Worm (Caenorhabditis elegans) whole organism, young adult: ENCODE data around the gene clec-193.

ENCODE experiments used
- B0019.2 ChIP-seq: fragments of 200-800 bp; sonication (Bioruptor generic); conservative IDR thresholded peaks from 2 replicates; pipeline ENCODE4 v1.3.6; 2022; ENCODE audit warnings: missing genetic modification reagents, missing genetic modification characterization, missing compliant biosample characterization
- B0035.1 ChIP-seq: sonication (generic microtip); optimal IDR thresholded peaks from 2 replicates; lab custom pipeline; 2016; ENCODE audit warnings: missing genetic modification characterization, mild to moderate bottlenecking, missing compliant biosample characterization, missing genotype, missing genetic modification reagents
- C17E4.6 ChIP-seq: fragments of 200-800 bp; sonication (Bioruptor generic); IDR thresholded peaks from 2 replicates; pipeline ENCODE4 v1.3.6; 2022; ENCODE audit warnings: missing genetic modification reagents, missing genetic modification characterization, missing compliant biosample characterization
- D2030.7 ChIP-seq: fragments of 200-800 bp; sonication (Bioruptor generic); IDR thresholded peaks from 2 replicates; pipeline ENCODE4 v1.3.6; 2022; ENCODE audit warnings: missing genetic modification reagents, missing genetic modification characterization, missing compliant biosample characterization
- F10E7.11 ChIP-seq: sonication (generic microtip); optimal IDR thresholded peaks from 2 replicates; lab custom pipeline; 2017; ENCODE audit warnings: mild to moderate bottlenecking, missing genetic modification characterization, moderate library complexity, missing compliant biosample characterization
- F33H1.4 ChIP-seq: fragments of 200-800 bp; sonication (Bioruptor generic); IDR thresholded peaks from 2 replicates; pipeline ENCODE4 v1.3.6; 2022; ENCODE audit warnings: missing genetic modification reagents, missing genetic modification characterization, missing compliant biosample characterization
- F37B4.10 ChIP-seq: fragments of 200-800 bp; sonication (Bioruptor generic); IDR thresholded peaks from 2 replicates; pipeline ENCODE4 v1.3.6; 2022; ENCODE audit warnings: missing genetic modification characterization, missing compliant biosample characterization
- F49E8.2 ChIP-seq: sonication (generic microtip); optimal IDR thresholded peaks from 3 replicates; lab custom pipeline; 2017; ENCODE audit warnings: missing genetic modification characterization, mild to moderate bottlenecking, missing compliant biosample characterization, antibody characterized with exemption, moderate library complexity; ENCODE audit not compliant: insufficient read depth
- F57C9.4 ChIP-seq: sonication (generic microtip); optimal IDR thresholded peaks from 2 replicates; lab custom pipeline; 2017; ENCODE audit warnings: mild to moderate bottlenecking, missing genetic modification characterization, missing compliant biosample characterization
- T26A5.8 ChIP-seq: sonication (generic microtip); optimal IDR thresholded peaks from 2 replicates; lab custom pipeline; 2016; ENCODE audit warnings: missing genetic modification characterization, missing compliant biosample characterization
- Y67H2A.10 ChIP-seq: fragments of 200-800 bp; sonication (Bioruptor generic); conservative IDR thresholded peaks from 2 replicates; pipeline ENCODE4 v1.3.6; 2022; ENCODE audit warnings: missing genetic modification reagents, missing genetic modification characterization, missing compliant biosample characterization
- Y79H2A.3 ChIP-seq: fragments of 200-800 bp; sonication (Bioruptor generic); conservative IDR thresholded peaks from 2 replicates; pipeline ENCODE4 v1.3.6; 2022; ENCODE audit warnings: missing genetic modification reagents, missing genetic modification characterization, missing compliant biosample characterization
- Y95B8A.8 ChIP-seq: fragments of 200-800 bp; sonication (Bioruptor generic); IDR thresholded peaks from 2 replicates; pipeline ENCODE4 v1.3.6; 2022; ENCODE audit warnings: missing genetic modification reagents, missing genetic modification characterization, missing compliant biosample characterization
- attf-6 ChIP-seq: fragments of 200-800 bp; sonication (Bioruptor generic); IDR thresholded peaks from 2 replicates; pipeline ENCODE4 v1.3.6; 2022; ENCODE audit warnings: missing genetic modification reagents, missing genetic modification characterization, missing compliant biosample characterization
- bed-2 ChIP-seq: fragments of 200-800 bp; sonication (Bioruptor generic); IDR thresholded peaks from 2 replicates; pipeline ENCODE4 v1.3.6; 2022; ENCODE audit warnings: missing genetic modification reagents, missing genetic modification characterization, missing compliant biosample characterization
- ceh-27 ChIP-seq: fragments of 200-800 bp; sonication (Bioruptor generic); optimal IDR thresholded peaks from 2 replicates; lab custom pipeline; 2018; ENCODE audit warnings: mild to moderate bottlenecking, missing genetic modification characterization, moderate library complexity, missing compliant biosample characterization
- ceh-40 ChIP-seq: fragments of 200-800 bp; sonication (Bioruptor generic); IDR thresholded peaks from 2 replicates; pipeline ENCODE4 v1.3.6; 2022; ENCODE audit warnings: missing genetic modification characterization, missing compliant biosample characterization
- ceh-58 ChIP-seq: fragments of 200-800 bp; sonication (Bioruptor generic); IDR thresholded peaks from 2 replicates; pipeline ENCODE4 v1.3.6; 2022; ENCODE audit warnings: missing genetic modification characterization, missing compliant biosample characterization
- die-1 ChIP-seq: sonication (generic microtip); optimal IDR thresholded peaks from 2 replicates; lab custom pipeline; 2016; ENCODE audit warnings: missing genotype, mild to moderate bottlenecking, missing genetic modification characterization, missing compliant biosample characterization
- dpl-1 ChIP-seq: fragments of 150-350 bp; optimal IDR thresholded peaks from 2 replicates; lab custom pipeline; 2014; ENCODE audit warnings: missing biosample characterization, missing genetic modification reagents, missing genetic modification characterization
- gei-17 ChIP-seq: fragments of 200-800 bp; sonication (Bioruptor generic); optimal IDR thresholded peaks from 2 replicates; lab custom pipeline; 2018; ENCODE audit warnings: mild to moderate bottlenecking, missing genetic modification characterization, missing compliant biosample characterization
- him-1 ChIP-seq: sonication (generic microtip); optimal IDR thresholded peaks from 2 replicates; lab custom pipeline; 2016; ENCODE audit warnings: missing genotype, missing genetic modification reagents, missing genetic modification characterization, missing compliant biosample characterization
- hlh-12 ChIP-seq: sonication (generic microtip); optimal IDR thresholded peaks from 2 replicates; lab custom pipeline; 2016; ENCODE audit warnings: missing genetic modification characterization, missing compliant biosample characterization
- hlh-26 ChIP-seq: fragments of 200-800 bp; sonication (Bioruptor generic); conservative IDR thresholded peaks from 2 replicates; pipeline ENCODE4 v1.3.6; 2022; ENCODE audit warnings: missing genetic modification reagents, missing genetic modification characterization, missing compliant biosample characterization
- hmg-1.2 ChIP-seq: fragments of 200-800 bp; sonication (Bioruptor generic); IDR thresholded peaks from 2 replicates; pipeline ENCODE4 v1.3.6; 2022; ENCODE audit warnings: missing genetic modification reagents, missing genetic modification characterization, missing compliant biosample characterization
- hsf-1 ChIP-seq: fragments of 200-800 bp; sonication (Bioruptor generic); IDR thresholded peaks from 2 replicates; pipeline ENCODE4 v1.3.6; 2022; ENCODE audit warnings: missing genetic modification reagents, missing genetic modification characterization, missing compliant biosample characterization
- let-607 ChIP-seq, 2 experiments: fragments of 200-800 bp in 1 of 2; sonication (Bioruptor generic) in 1 of 2; sonication (generic microtip) in 1 of 2; optimal IDR thresholded peaks; 2 replicates each; lab custom pipeline; 2016 to 2018; ENCODE audit warnings: mild to moderate bottlenecking in 2 of 2, missing compliant biosample characterization in 2 of 2, missing genetic modification characterization in 2 of 2, moderate library complexity in 2 of 2, missing genotype in 1 of 2
- lir-1 ChIP-seq: fragments of 200-800 bp; sonication (Bioruptor generic); conservative IDR thresholded peaks from 2 replicates; pipeline ENCODE4 v1.3.6; 2022; ENCODE audit warnings: missing genetic modification reagents, missing genetic modification characterization, missing compliant biosample characterization
- madf-10 ChIP-seq: sonication (generic microtip); optimal IDR thresholded peaks from 2 replicates; lab custom pipeline; 2016; ENCODE audit warnings: mild to moderate bottlenecking, missing genetic modification characterization, missing compliant biosample characterization
- madf-6 ChIP-seq: fragments of 200-800 bp; sonication (Bioruptor generic); IDR thresholded peaks from 2 replicates; pipeline ENCODE4 v1.3.6; 2022; ENCODE audit warnings: missing genetic modification reagents, missing genetic modification characterization, missing compliant biosample characterization
- mcd-1 ChIP-seq: fragments of 200-800 bp; sonication (Bioruptor generic); IDR thresholded peaks from 2 replicates; pipeline ENCODE4 v1.3.6; 2022; ENCODE audit warnings: missing genetic modification reagents, missing genetic modification characterization, missing compliant biosample characterization
- mxl-1 ChIP-seq: sonication (generic microtip); optimal IDR thresholded peaks from 2 replicates; lab custom pipeline; 2016; ENCODE audit warnings: missing genetic modification characterization, missing compliant biosample characterization
- nfyb-1 ChIP-seq: fragments of 200-800 bp; sonication (Bioruptor generic); IDR thresholded peaks from 2 replicates; pipeline ENCODE4 v1.3.6; 2022; ENCODE audit warnings: missing genetic modification reagents, missing genetic modification characterization, missing compliant biosample characterization
- nhr-120 ChIP-seq: fragments of 200-800 bp; sonication (Bioruptor generic); IDR thresholded peaks from 2 replicates; pipeline ENCODE4 v1.3.6; 2022; ENCODE audit warnings: missing genetic modification characterization, missing compliant biosample characterization
- nhr-179 ChIP-seq: sonication (generic microtip); optimal IDR thresholded peaks from 2 replicates; lab custom pipeline; 2016; ENCODE audit warnings: mild to moderate bottlenecking, missing genetic modification characterization, missing compliant biosample characterization
- nhr-90 ChIP-seq: sonication (generic microtip); optimal IDR thresholded peaks from 2 replicates; lab custom pipeline; 2016; ENCODE audit warnings: missing genotype, mild to moderate bottlenecking, missing genetic modification characterization, missing compliant biosample characterization
- snpc-1.1 ChIP-seq: sonication (generic microtip); optimal IDR thresholded peaks from 2 replicates; lab custom pipeline; 2017; ENCODE audit warnings: missing genetic modification characterization, mild to moderate bottlenecking, missing compliant biosample characterization, antibody characterized with exemption, moderate library complexity, missing genotype, missing genetic modification reagents; ENCODE audit not compliant: insufficient read depth
- snpc-4 ChIP-seq, 5 experiments: fragments of 150-350 bp in 1 of 5; sonication (generic microtip) in 4 of 5; optimal IDR thresholded peaks; 2 replicates each; lab custom pipeline; 2014 to 2018; ENCODE audit warnings: missing genetic modification characterization in 5 of 5, missing biosample characterization in 3 of 5, antibody characterized with exemption in 2 of 5, mild to moderate bottlenecking in 2 of 5, missing compliant biosample characterization in 2 of 5, missing genotype in 2 of 5, moderate library complexity in 2 of 5, missing genetic modification reagents in 1 of 5
- tbx-9 ChIP-seq: sonication (generic microtip); optimal IDR thresholded peaks from 2 replicates; lab custom pipeline; 2016; ENCODE audit warnings: borderline replicate concordance, missing genetic modification characterization, inconsistent platforms, missing compliant biosample characterization
- tlf-1 ChIP-seq: fragments of 200-800 bp; sonication (Bioruptor generic); optimal IDR thresholded peaks from 2 replicates; lab custom pipeline; 2018; ENCODE audit warnings: mild to moderate bottlenecking, missing genetic modification characterization, missing compliant biosample characterization
- zfh-2 ChIP-seq: fragments of 200-800 bp; sonication (Bioruptor generic); conservative IDR thresholded peaks from 2 replicates; pipeline ENCODE4 v1.3.6; 2022; ENCODE audit warnings: missing genetic modification reagents, missing genetic modification characterization, missing compliant biosample characterization
- zim-3 ChIP-seq: sonication (generic microtip); optimal IDR thresholded peaks from 2 replicates; lab custom pipeline; 2017; ENCODE audit warnings: mild to moderate bottlenecking, missing genetic modification characterization, moderate library complexity, missing compliant biosample characterization
- ztf-18 ChIP-seq: sonication (generic microtip); optimal IDR thresholded peaks from 2 replicates; lab custom pipeline; 2016; ENCODE audit warnings: missing genotype, mild to moderate bottlenecking, missing genetic modification characterization, missing compliant biosample characterization
- ztf-25 ChIP-seq: fragments of 200-800 bp; sonication (Bioruptor generic); IDR thresholded peaks from 2 replicates; pipeline ENCODE4 v1.3.6; 2022; ENCODE audit warnings: missing genetic modification reagents, missing genetic modification characterization, missing compliant biosample characterization
- ztf-3 ChIP-seq: fragments of 200-800 bp; sonication (Bioruptor generic); optimal IDR thresholded peaks from 2 replicates; lab custom pipeline; 2018; ENCODE audit warnings: mild to moderate bottlenecking, missing genetic modification characterization, missing compliant biosample characterization

Gene clec-193

ce11 chrIV:16775925-16776324 lies 30.3 kb downstream of the clec-193 start (continued):
- TF ChIP-seq Y67H2A.10 (GFP tag; lab: Robert Waterston, UW) = no peak
- 0 out of 2 replicates have a peak, but pooled peaks have one; percentile 60 for TF ChIP-seq ceh-40 (GFP tag; lab: Robert Waterston, UW)
- peak; percentile 37 for TF ChIP-seq ceh-27 (GFP tag; lab: Kevin White, UChicago)
- TF ChIP-seq die-1 (tag; lab: Kevin White, UChicago) = peak; percentile 92

ce11 chrIV:16775455-16775854 lies 30.8 kb downstream of the clec-193 start, which contains the start of gene Y43D4A.5:
TSS of gene Y43D4A.5 (plus strand) at chrIV:16775755.
- no peak for TF ChIP-seq hlh-26 (GFP tag; lab: Robert Waterston, UW)
- no peak for TF ChIP-seq F33H1.4
- no peak for TF ChIP-seq ztf-3 (GFP tag; lab: Kevin White, UChicago)
- no peak for TF ChIP-seq D2030.7 (GFP tag; lab: Robert Waterston, UW)
- no peak for TF ChIP-seq Y95B8A.8 (GFP tag; lab: Robert Waterston, UW)
- TF ChIP-seq zfh-2 (GFP tag; lab: Robert Waterston, UW) = no peak
- TF ChIP-seq bed-2 (GFP tag; lab: Robert Waterston, UW) = no peak
- no peak for TF ChIP-seq tlf-1 (GFP tag; lab: Kevin White, UChicago)
- TF ChIP-seq zim-3 (tag; lab: Kevin White, UChicago) = no peak
- TF ChIP-seq F57C9.4 (tag; lab: Kevin White, UChicago) = no peak
- no peak for TF ChIP-seq ceh-58 (GFP tag; lab: Robert Waterston, UW)
- no peak for TF ChIP-seq mcd-1 (GFP tag; lab: Robert Waterston, UW)
- TF ChIP-seq F10E7.11 (tag; lab: Kevin White, UChicago) = no peak
- no peak for TF ChIP-seq snpc-4 (GFP tag; optimal IDR thresholded peaks at IDR 0.05; lab: Kevin White, UChicago)
- TF ChIP-seq snpc-4 (tag; optimal IDR thresholded peaks at IDR 0.05; lab: Kevin White, UChicago) = no peak
- no peak for TF ChIP-seq nhr-120 (GFP tag; lab: Robert Waterston, UW)
- TF ChIP-seq nfyb-1 (GFP tag; lab: Robert Waterston, UW) = no peak
- no peak for TF ChIP-seq dpl-1 (GFP tag; lab: Kevin White, UChicago)
- no peak for TF ChIP-seq B0035.1 (tag; lab: Kevin White, UChicago)
- TF ChIP-seq him-1 = no peak
- no peak for TF ChIP-seq F49E8.2 (tag; lab: Kevin White, UChicago)

- TF ChIP-seq ztf-18 (tag; lab: Kevin White, UChicago) (peak; percentile 62), B0019.2 (GFP tag; lab: Robert Waterston, UW) (no peak), gei-17 (GFP tag; lab: Kevin White, UChicago) (no peak), snpc-1.1 (tag; lab: Kevin White, UChicago) (peak; percentile 59), madf-10 (tag; lab: Kevin White, UChicago) (peak; percentile 50), hsf-1 (GFP tag; lab: Robert Waterston, UW) (no peak), mxl-1 (peak; percentile 67), Y79H2A.3 (GFP tag; lab: Robert Waterston, UW) (no peak), madf-6 (GFP tag; lab: Robert Waterston, UW) (no peak), F57C9.4 (tag; lab: Kevin White, UChicago) (no peak), dpl-1 (GFP tag; lab: Kevin White, UChicago) (no peak), attf-6 (peak; percentile 97), C17E4.6 (no peak), nhr-90 (tag; lab: Kevin White, UChicago) (peak; percentile 86), T26A5.8 (tag; lab: Kevin White, UChicago) (no peak), nhr-179 (tag; lab: Kevin White, UChicago) (no peak), tbx-9 (no peak), lir-1 (GFP tag; lab: Robert Waterston, UW) (no peak), F37B4.10 (GFP tag; lab: Robert Waterston, UW) (no peak), let-607 (tag; optimal IDR thresholded peaks at IDR 0.05; lab: Kevin White, UChicago) (peak in 1 of 2 experiments; percentile 41), ztf-25 (GFP tag; lab: Robert Waterston, UW) (peak; percentile 91; the same call in 1 of the 2 replicates), hmg-1.2 (GFP tag; lab: Robert Waterston, UW) (peak; percentile 60; the same call in 1 of the 2 replicates), hlh-12 (tag; lab: Kevin White, UChicago) (peak; percentile 69), ztf-3 (GFP tag; lab: Kevin White, UChicago) (no peak)
Observed at ce11 chrIV:16775029-16775428, 31.2 kb downstream of the clec-193 start.
